Fruit fly (Drosophila melanogaster) whole organism, prepupa: ENCODE results near the gene CG9147.

Experiments
- Blimp-1 ChIP-seq: fragments of 200-800 bp; sonication (Bioruptor generic); optimal IDR thresholded peaks from 3 replicates; lab custom pipeline; 2017; ENCODE audit warnings: missing biosample characterization, missing genetic modification characterization, mild to moderate bottlenecking, moderate library complexity, missing genetic modification reagents
- CG10631 ChIP-seq: fragments of 200-800 bp; sonication (Bioruptor generic); optimal IDR thresholded peaks from 2 replicates; lab custom pipeline; 2016; ENCODE audit warnings: missing biosample characterization, missing genetic modification characterization
- CG10669 ChIP-seq: fragments of 200-800 bp; sonication (Bioruptor generic); optimal IDR thresholded peaks from 3 replicates; lab custom pipeline; 2018; ENCODE audit warnings: missing biosample characterization, mild to moderate bottlenecking, missing genetic modification characterization, moderate library complexity
- CG15336 ChIP-seq: fragments of 200-800 bp; sonication (Bioruptor generic); IDR thresholded peaks from 2 replicates; pipeline ENCODE4 v1.3.6; 2022; ENCODE audit warnings: missing biosample characterization, missing genetic modification characterization
- CG1621 ChIP-seq: fragments of 200-800 bp; sonication (Bioruptor generic); optimal IDR thresholded peaks from 3 replicates; lab custom pipeline; 2018; ENCODE audit warnings: missing biosample characterization, mild to moderate bottlenecking, missing genetic modification characterization
- CG16779 ChIP-seq: fragments of 200-800 bp; sonication (Bioruptor generic); optimal IDR thresholded peaks from 3 replicates; lab custom pipeline; 2017; ENCODE audit warnings: missing biosample characterization, mild to moderate bottlenecking, missing genetic modification characterization
- CG31627 ChIP-seq: fragments of 200-800 bp; sonication (Bioruptor generic); optimal IDR thresholded peaks from 3 replicates; lab custom pipeline; 2016; ENCODE audit warnings: missing biosample characterization, missing genetic modification characterization
- CG32006 ChIP-seq: fragments of 200-800 bp; sonication (Bioruptor generic); optimal IDR thresholded peaks from 3 replicates; lab custom pipeline; 2017; ENCODE audit warnings: missing biosample characterization, mild to moderate bottlenecking, missing genetic modification characterization
- CG3919 ChIP-seq: fragments of 200-800 bp; sonication (Bioruptor generic); optimal IDR thresholded peaks from 3 replicates; lab custom pipeline; 2016; ENCODE audit warnings: missing biosample characterization, missing genetic modification characterization
- CG6163 ChIP-seq: fragments of 200-800 bp; sonication (Bioruptor generic); IDR thresholded peaks from 3 replicates; pipeline ENCODE4 v1.3.6; 2022; ENCODE audit warnings: missing biosample characterization, missing genetic modification characterization
- CG6276 ChIP-seq: fragments of 200-800 bp; sonication (Bioruptor generic); optimal IDR thresholded peaks from 2 replicates; lab custom pipeline; 2017; ENCODE audit warnings: missing biosample characterization, mild to moderate bottlenecking, missing genetic modification characterization
- CG6792 ChIP-seq: fragments of 200-800 bp; sonication (Bioruptor generic); optimal IDR thresholded peaks from 3 replicates; lab custom pipeline; 2016; ENCODE audit warnings: missing biosample characterization, missing genetic modification characterization
- CG6808 ChIP-seq: fragments of 200-800 bp; sonication (Bioruptor generic); optimal IDR thresholded peaks from 3 replicates; lab custom pipeline; 2017; ENCODE audit warnings: missing biosample characterization, missing genetic modification characterization, mild to moderate bottlenecking, moderate library complexity, missing genetic modification reagents
- CG6854 ChIP-seq: fragments of 200-800 bp; sonication (Bioruptor generic); optimal IDR thresholded peaks from 2 replicates; lab custom pipeline; 2017; ENCODE audit warnings: missing biosample characterization, mild to moderate bottlenecking, missing genetic modification characterization
- CG8119 ChIP-seq: fragments of 200-800 bp; sonication (Bioruptor generic); IDR thresholded peaks from 3 replicates; pipeline ENCODE4 v1.3.6; 2022; ENCODE audit warnings: missing biosample characterization, missing genetic modification characterization
- CG8319 ChIP-seq: fragments of 200-800 bp; sonication (Bioruptor generic); optimal IDR thresholded peaks from 3 replicates; lab custom pipeline; 2016; ENCODE audit warnings: missing biosample characterization, missing genetic modification characterization
- CG8632 ChIP-seq: fragments of 200-800 bp; sonication (Bioruptor generic); optimal IDR thresholded peaks from 3 replicates; lab custom pipeline; 2016; ENCODE audit warnings: missing biosample characterization, missing genetic modification characterization
- CG9139 ChIP-seq: fragments of 200-800 bp; sonication (Bioruptor generic); optimal IDR thresholded peaks from 3 replicates; lab custom pipeline; 2017; ENCODE audit warnings: missing biosample characterization, mild to moderate bottlenecking, missing genetic modification characterization
- Eip75B ChIP-seq: fragments of 200-800 bp; sonication (Bioruptor generic); optimal IDR thresholded peaks from 3 replicates; lab custom pipeline; 2016; ENCODE audit warnings: missing biosample characterization, missing genetic modification characterization
- Gug ChIP-seq: fragments of 200-800 bp; sonication (Bioruptor generic); IDR thresholded peaks from 2 replicates; pipeline ENCODE4 v1.3.6; 2022; ENCODE audit warnings: missing biosample characterization, missing genetic modification characterization
- Hr38 ChIP-seq: sonication (Bioruptor generic); optimal IDR thresholded peaks from 2 replicates; lab custom pipeline; 2016; ENCODE audit warnings: missing biosample characterization, missing genetic modification characterization
- Hr39 ChIP-seq: fragments of 200-800 bp; sonication (Bioruptor generic); optimal IDR thresholded peaks from 2 replicates; lab custom pipeline; 2016; ENCODE audit warnings: missing biosample characterization, missing genetic modification characterization
- Hr4 ChIP-seq: fragments of 200-800 bp; sonication (Bioruptor generic); optimal IDR thresholded peaks from 3 replicates; lab custom pipeline; 2016; ENCODE audit warnings: missing biosample characterization, missing genetic modification characterization
- Lpt ChIP-seq: fragments of 200-800 bp; sonication (Bioruptor generic); optimal IDR thresholded peaks from 3 replicates; lab custom pipeline; 2016; ENCODE audit warnings: missing biosample characterization, missing genetic modification characterization
- Met ChIP-seq: fragments of 200-800 bp; sonication (Bioruptor generic); optimal IDR thresholded peaks from 3 replicates; lab custom pipeline; 2016; ENCODE audit warnings: missing biosample characterization, missing genetic modification characterization
- OdsH ChIP-seq: fragments of 200-800 bp; sonication (Bioruptor generic); optimal IDR thresholded peaks from 3 replicates; lab custom pipeline; 2016; ENCODE audit warnings: missing biosample characterization, missing genetic modification characterization
- Sox102F ChIP-seq: fragments of 200-800 bp; sonication (Bioruptor generic); optimal IDR thresholded peaks from 2 replicates; lab custom pipeline; 2016; ENCODE audit warnings: missing biosample characterization, mild to moderate bottlenecking, missing genetic modification characterization
- Sox14 ChIP-seq: fragments of 200-800 bp; sonication (Bioruptor generic); optimal IDR thresholded peaks from 3 replicates; lab custom pipeline; 2016; ENCODE audit warnings: missing biosample characterization, missing genetic modification characterization
- Sox15 ChIP-seq: fragments of 200-800 bp; sonication (Bioruptor generic); optimal IDR thresholded peaks from 3 replicates; lab custom pipeline; 2016; ENCODE audit warnings: missing biosample characterization, missing genetic modification characterization
- cyc ChIP-seq: fragments of 200-800 bp; sonication (Bioruptor generic); optimal IDR thresholded peaks from 3 replicates; lab custom pipeline; 2016; ENCODE audit warnings: missing biosample characterization, missing genetic modification characterization
- dac ChIP-seq: fragments of 200-800 bp; sonication (Bioruptor generic); optimal IDR thresholded peaks from 2 replicates; lab custom pipeline; 2017; ENCODE audit warnings: missing biosample characterization, mild to moderate bottlenecking, missing genetic modification characterization
- dsx ChIP-seq: fragments of 200-800 bp; optimal IDR thresholded peaks from 3 replicates; lab custom pipeline; 2019; ENCODE audit warnings: missing biosample characterization, mild to moderate bottlenecking, missing genetic modification characterization, moderate library complexity; ENCODE audit not compliant: poor library complexity, severe bottlenecking
- eg ChIP-seq: fragments of 200-800 bp; sonication (Bioruptor generic); IDR thresholded peaks from 3 replicates; pipeline ENCODE4 v1.3.6; 2022; ENCODE audit warnings: missing biosample characterization, missing genetic modification characterization
- esn ChIP-seq: fragments of 200-800 bp; sonication (Bioruptor generic); optimal IDR thresholded peaks from 2 replicates; lab custom pipeline; 2016; ENCODE audit warnings: missing biosample characterization, mild to moderate bottlenecking, missing genetic modification characterization, moderate library complexity
- fkh ChIP-seq: fragments of 200-800 bp; sonication (Bioruptor generic); optimal IDR thresholded peaks from 3 replicates; lab custom pipeline; 2017; ENCODE audit warnings: missing biosample characterization, mild to moderate bottlenecking, missing genetic modification characterization, moderate library complexity
- net ChIP-seq: fragments of 200-800 bp; sonication (Bioruptor generic); optimal IDR thresholded peaks from 3 replicates; lab custom pipeline; 2016; ENCODE audit warnings: missing biosample characterization, missing genetic modification characterization
- pdm3 ChIP-seq: fragments of 200-800 bp; sonication (Bioruptor generic); optimal IDR thresholded peaks from 3 replicates; lab custom pipeline; 2016; ENCODE audit warnings: missing biosample characterization, missing genetic modification characterization
- salr ChIP-seq, 2 experiments: fragments of 200-800 bp; sonication (Bioruptor generic); optimal IDR thresholded peaks; 3 replicates each; lab custom pipeline; 2016 to 2018; ENCODE audit warnings: missing biosample characterization in 2 of 2, missing genetic modification characterization in 2 of 2, mild to moderate bottlenecking in 1 of 2
- spab ChIP-seq: fragments of 200-800 bp; sonication (Bioruptor generic); optimal IDR thresholded peaks from 2 replicates; lab custom pipeline; 2017; ENCODE audit warnings: missing biosample characterization, mild to moderate bottlenecking, missing genetic modification characterization, missing genetic modification reagents
- ss ChIP-seq, 2 experiments: fragments of 200-800 bp; sonication (Bioruptor generic); optimal IDR thresholded peaks; 2 replicates in 1 of 2; 3 replicates in 1 of 2; lab custom pipeline; 2017 to 2018; ENCODE audit warnings: mild to moderate bottlenecking in 2 of 2, missing biosample characterization in 2 of 2, missing genetic modification characterization in 2 of 2, moderate library complexity in 1 of 2
- svp ChIP-seq: fragments of 200-800 bp; sonication (Bioruptor generic); peaks from one replicate; lab custom pipeline; 2016; ENCODE audit warnings: missing biosample characterization, missing genetic modification characterization
- topi ChIP-seq: fragments of 200-800 bp; sonication (Bioruptor generic); optimal IDR thresholded peaks from 3 replicates; lab custom pipeline; 2016; ENCODE audit warnings: missing biosample characterization, missing genetic modification characterization
- vri ChIP-seq: fragments of 200-800 bp; sonication (Bioruptor generic); optimal IDR thresholded peaks from 3 replicates; lab custom pipeline; 2016; ENCODE audit warnings: missing biosample characterization, mild to moderate bottlenecking, missing genetic modification characterization

The CG9147 gene

DNA sequence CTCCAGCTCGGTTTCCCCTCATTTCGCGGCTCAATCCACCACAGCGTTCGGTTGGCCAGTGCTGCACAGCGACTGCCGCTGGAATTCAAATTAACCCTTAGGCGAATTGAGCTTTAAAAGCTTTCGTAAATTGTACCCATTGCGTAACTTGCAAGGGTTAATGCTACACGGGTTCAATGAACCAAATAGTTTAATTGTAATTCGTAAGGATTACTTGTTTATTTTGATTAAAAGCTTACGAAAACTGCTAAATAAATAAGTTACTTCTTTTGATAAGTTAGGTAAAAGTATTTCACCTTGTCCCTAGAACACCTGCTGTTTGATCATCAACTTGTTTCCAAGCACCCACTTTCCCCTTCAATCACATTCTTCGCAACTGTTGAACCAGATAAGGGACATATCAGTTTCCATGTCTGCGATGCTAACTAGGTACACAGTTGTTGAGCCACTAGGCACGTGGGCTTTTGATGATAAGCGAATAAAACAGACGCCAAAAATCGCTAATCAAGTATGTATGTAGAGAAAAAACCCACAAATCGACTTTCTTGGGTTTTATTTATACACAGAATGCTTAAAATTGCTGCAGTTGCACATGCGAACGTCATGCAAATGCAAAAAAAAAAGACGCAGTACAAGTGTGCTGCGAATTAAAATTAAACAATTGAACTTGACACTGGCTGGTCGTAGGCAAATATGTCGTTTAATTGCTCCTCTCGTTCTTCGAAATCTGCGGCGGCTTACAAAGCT is 19.7 kb upstream of the CG9147 start, which contains the start of gene Pfas (continued):
- peak; percentile 52; the same call in 2 of the 3 replicates for TF ChIP-seq CG6163
- TF ChIP-seq CG6276 (GFP tag; lab: Kevin White, UChicago) = no peak
- no peak for TF ChIP-seq CG10631 (GFP tag; lab: Kevin White, UChicago)
- peak; percentile 26 for TF ChIP-seq CG6854
- TF ChIP-seq cyc (GFP tag; lab: Kevin White, UChicago) = peak; percentile 52
- no peak for TF ChIP-seq CG9139
- TF ChIP-seq CG8119 (GFP tag; lab: Robert Waterston, UW) = no peak
- peak; percentile 65 for TF ChIP-seq Sox14 (GFP tag; lab: Kevin White, UChicago)
- 0 out of 2 replicates have a peak, but pooled peaks have one; percentile 33 for TF ChIP-seq CG15336 (GFP tag; lab: Robert Waterston, UW)
- TF ChIP-seq svp (GFP tag; lab: Kevin White, UChicago) = no peak
- no peak for TF ChIP-seq dsx (GFP tag; lab: Kevin White, UChicago)
- TF ChIP-seq ss (GFP tag; optimal IDR thresholded peaks at IDR 0.05; lab: Kevin White, UChicago) = peak in 1 of 2 experiments; percentile 43
- no peak for TF ChIP-seq CG16779 (tag; lab: Kevin White, UChicago)
- TF ChIP-seq Sox15 (GFP tag; lab: Kevin White, UChicago) = no peak
- peak; percentile 63 for TF ChIP-seq CG31627 (GFP tag; lab: Kevin White, UChicago)
- peak; percentile 60 for TF ChIP-seq CG6792 (GFP tag; lab: Kevin White, UChicago)
- peak; percentile 67 for TF ChIP-seq topi
- TF ChIP-seq dac = no peak
- TF ChIP-seq Hr38 (GFP tag; lab: Kevin White, UChicago) = no peak
- peak; percentile 40; the same call in 1 of the 2 replicates for TF ChIP-seq Gug (GFP tag; lab: Robert Waterston, UW)
- peak; percentile 49; the same call in 2 of the 3 replicates for TF ChIP-seq eg (GFP tag; lab: Robert Waterston, UW)
- no peak for TF ChIP-seq spab (GFP tag; lab: Kevin White, UChicago)
- TF ChIP-seq CG6808 (GFP tag; lab: Kevin White, UChicago) = peak; percentile 76
- no peak for TF ChIP-seq CG10669 (GFP tag; lab: Kevin White, UChicago)
- TF ChIP-seq OdsH (GFP tag; lab: Kevin White, UChicago) = no peak
- TF ChIP-seq, all 60 proteins: peak for 35

DNA sequence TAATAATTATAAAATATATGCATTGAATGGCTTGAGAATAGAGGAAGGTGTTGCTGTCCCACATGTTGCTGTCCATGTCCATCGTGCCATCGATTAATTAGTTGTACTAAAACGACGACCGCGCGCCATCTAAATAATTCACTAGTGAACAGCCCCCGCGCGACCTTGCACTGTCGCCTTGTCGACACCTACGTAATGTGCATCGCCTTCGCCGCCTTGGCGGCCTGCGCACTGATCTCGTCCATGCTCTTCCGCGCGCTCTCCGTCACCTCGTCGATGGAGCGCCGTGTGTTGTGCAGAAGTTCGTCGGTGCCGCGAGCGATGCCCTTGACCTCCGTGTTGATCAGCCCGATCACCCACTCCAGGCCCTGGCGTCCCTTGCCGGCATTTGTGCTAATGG is 18.9 kb upstream of the CG9147 start:
- TF ChIP-seq CG8319 (no peak), topi (no peak), CG15336 (GFP tag; lab: Robert Waterston, UW) (no peak), esn (no peak), eg (GFP tag; lab: Robert Waterston, UW) (no peak)

DNA sequence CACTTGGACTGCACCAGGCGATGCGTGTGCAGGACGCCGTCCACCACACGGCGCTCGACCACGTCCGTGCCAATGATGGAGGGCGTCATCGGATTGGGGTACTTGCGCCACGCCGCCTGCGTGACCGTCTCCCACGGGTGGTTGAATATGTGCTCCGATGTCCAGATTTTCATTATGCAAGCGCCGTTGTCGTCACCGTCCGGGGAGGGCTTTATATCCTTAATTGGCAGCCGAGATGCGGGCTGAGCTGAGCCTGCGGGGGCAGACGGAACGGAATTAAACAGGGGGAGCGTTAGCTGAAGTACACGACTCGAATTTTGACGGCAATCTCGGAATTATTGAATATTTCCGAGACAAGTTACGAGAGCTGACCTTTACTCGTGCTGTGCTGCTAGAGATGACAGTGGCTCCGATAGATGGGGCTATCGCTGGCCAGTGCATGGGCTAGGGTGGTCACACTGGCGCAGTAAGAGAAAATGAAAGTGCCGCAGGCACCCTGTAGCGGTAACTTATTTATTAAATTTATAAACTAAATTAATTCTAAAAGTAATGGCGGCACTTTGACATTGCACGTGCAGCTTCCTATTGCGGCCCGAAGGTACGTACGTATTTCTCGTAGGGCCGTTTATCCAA is 18.2 kb upstream of the CG9147 start, which contains the start of gene IPIP:
Gene IPIP, plus strand, starts transcription at position 475 of the 633 bp plus-strand sequence.
- TF ChIP-seq cyc (GFP tag; lab: Kevin White, UChicago) (peak; percentile 25), CG9139 (no peak), salr (GFP tag; optimal IDR thresholded peaks at IDR 0.05; lab: Kevin White, UChicago) (peak in 1 of 2 experiments; percentile 8), vri (GFP tag; lab: Kevin White, UChicago) (peak; percentile 64), CG1621 (tag; lab: Kevin White, UChicago) (peak; percentile 22), CG6276 (GFP tag; lab: Kevin White, UChicago) (no peak), Eip75B (GFP tag; lab: Kevin White, UChicago) (peak; percentile 17), CG6792 (GFP tag; lab: Kevin White, UChicago) (peak; percentile 11), Blimp-1 (GFP tag; lab: Kevin White, UChicago) (peak; percentile 51), CG31627 (GFP tag; lab: Kevin White, UChicago) (peak; percentile 32), Hr38 (GFP tag; lab: Kevin White, UChicago) (no peak), CG8319 (peak; percentile 14), svp (GFP tag; lab: Kevin White, UChicago) (peak; percentile 97), topi (peak; percentile 29), CG6808 (GFP tag; lab: Kevin White, UChicago) (no peak), CG15336 (GFP tag; lab: Robert Waterston, UW) (peak; percentile 32; the same call in 1 of the 2 replicates), CG6163 (peak; percentile 58; the same call in 2 of the 3 replicates), net (GFP tag; lab: Kevin White, UChicago) (peak; percentile 46), Lpt (no peak), CG32006 (peak; percentile 19), Sox14 (GFP tag; lab: Kevin White, UChicago) (peak; percentile 29), Hr39 (GFP tag; lab: Kevin White, UChicago) (peak; percentile 30), fkh (GFP tag; lab: Kevin White, UChicago) (no peak), Hr4 (peak; percentile 12), CG8632 (GFP tag; lab: Kevin White, UChicago) (no peak), Met (GFP tag; lab: Kevin White, UChicago) (peak; percentile 7), pdm3 (no peak), Sox102F (GFP tag; lab: Kevin White, UChicago) (peak; percentile 28), CG3919 (GFP tag; lab: Kevin White, UChicago) (peak; percentile 62)
